Worm (Caenorhabditis elegans): Measurements from ENCODE around the gene nhr-94.

nhr-94 gene

ce11 chrV:7726927-7727326 lies 40.8 kb upstream of the nhr-94 start:
- TF ChIP-seq somi-1 (GFP tag; optimal IDR thresholded peaks at IDR 0.05) = no peak
- no peak for TF ChIP-seq repo-1 (tag; optimal IDR thresholded peaks at IDR 0.05)
- no peak for TF ChIP-seq lin-40 (tag; optimal IDR thresholded peaks at IDR 0.05)
- TF ChIP-seq ztf-18 (tag; optimal IDR thresholded peaks at IDR 0.05) = no peak
- TF ChIP-seq hsf-1 (GFP tag; IDR thresholded peaks at IDR 0.05) = no peak
- no peak for TF ChIP-seq ceh-27 (GFP tag; optimal IDR thresholded peaks at IDR 0.05)
- no peak for TF ChIP-seq gei-17 (GFP tag; optimal IDR thresholded peaks at IDR 0.05)
- no peak for TF ChIP-seq dpl-1 (GFP tag; optimal IDR thresholded peaks at IDR 0.05)
- TF ChIP-seq ceh-91 (GFP tag; IDR thresholded peaks at IDR 0.05) = no peak
- TF ChIP-seq lin-35 (GFP tag; optimal IDR thresholded peaks at IDR 0.05) = no peak
- no peak for TF ChIP-seq pbrm-1 (GFP tag; IDR thresholded peaks at IDR 0.05)
- no peak for TF ChIP-seq zfh-2 (GFP tag; conservative IDR thresholded peaks at IDR 0.05)
- no peak for TF ChIP-seq egrh-3 (GFP tag; IDR thresholded peaks at IDR 0.05)
- no peak for TF ChIP-seq F33H1.4 (GFP tag; IDR thresholded peaks at IDR 0.05)
- TF ChIP-seq F39B2.1 (GFP tag; IDR thresholded peaks at IDR 0.05) = no peak
- TF ChIP-seq egl-18 (GFP tag; IDR thresholded peaks at IDR 0.05) = no peak
- no peak for TF ChIP-seq madf-10 (tag; optimal IDR thresholded peaks at IDR 0.05)
- TF ChIP-seq snpc-4 (GFP tag; optimal IDR thresholded peaks at IDR 0.05) = no peak
- TF ChIP-seq snpc-4 (tag; optimal IDR thresholded peaks at IDR 0.05) = no peak
- no peak for TF ChIP-seq lir-1 (GFP tag; conservative IDR thresholded peaks at IDR 0.05)
- TF ChIP-seq F22D6.2 (tag; optimal IDR thresholded peaks at IDR 0.05) = no peak

- no peak for TF ChIP-seq tlf-1 (GFP tag; optimal IDR thresholded peaks at IDR 0.05)
- no peak for TF ChIP-seq D2030.7 (GFP tag; IDR thresholded peaks at IDR 0.05)
- no peak for TF ChIP-seq akir-1 (GFP tag; optimal IDR thresholded peaks at IDR 0.05)
- TF ChIP-seq tbp1 (GFP tag; optimal IDR thresholded peaks at IDR 0.05) = no peak
- no peak for TF ChIP-seq xnd-1 (tag; optimal IDR thresholded peaks at IDR 0.05)
- no peak for TF ChIP-seq egl-18 (GFP tag; IDR thresholded peaks at IDR 0.05)
- TF ChIP-seq T07F8.4 (tag; optimal IDR thresholded peaks at IDR 0.05) = no peak
- TF ChIP-seq C17E4.6 (GFP tag; IDR thresholded peaks at IDR 0.05) = no peak
- no peak for TF ChIP-seq F55B11.4 (tag; optimal IDR thresholded peaks at IDR 0.05; ENCODE audit: borderline replicate concordance, insufficient read depth)
- TF ChIP-seq ztf-18 (tag; optimal IDR thresholded peaks at IDR 0.05) = no peak
- no peak for TF ChIP-seq hlh-12 (tag; optimal IDR thresholded peaks at IDR 0.05)
- no peak for TF ChIP-seq ceh-58 (GFP tag; IDR thresholded peaks at IDR 0.05)
- TF ChIP-seq ccch-3 (GFP tag; optimal IDR thresholded peaks at IDR 0.05) = no peak
- no peak for TF ChIP-seq rec-8 (tag; optimal IDR thresholded peaks at IDR 0.05)
- TF ChIP-seq bed-1 (GFP tag; IDR thresholded peaks at IDR 0.05) = no peak
Measured at ce11 chrV:7726202-7726601, 40.1 kb upstream of the nhr-94 start.

ce11 chrV:7723967-7724544 lies 37.9 kb upstream of the nhr-94 start, which contains the start of the genes ZK105.6 and ZK105.8:
Gene ZK105.6 (minus strand): TSS chrV:7724067.
Gene ZK105.8 (plus strand): TSS chrV:7724494.
- TF ChIP-seq rec-8 (tag; optimal IDR thresholded peaks at IDR 0.05) = no peak
- TF ChIP-seq sdz-38 (tag; optimal IDR thresholded peaks at IDR 0.05) = no peak
- TF ChIP-seq cebp-2 (GFP tag; IDR thresholded peaks at IDR 0.05) = no peak
- TF ChIP-seq hlh-12 (tag; optimal IDR thresholded peaks at IDR 0.05) = no peak
- no peak for TF ChIP-seq madf-10 (tag; optimal IDR thresholded peaks at IDR 0.05)
- no peak for TF ChIP-seq rcor-1 (GFP tag; IDR thresholded peaks at IDR 0.05)
- TF ChIP-seq attf-5 (GFP tag; optimal IDR thresholded peaks at IDR 0.05) = no peak
- TF ChIP-seq F37B4.10 (GFP tag; IDR thresholded peaks at IDR 0.05) = no peak
- no peak for TF ChIP-seq ets-4 (GFP tag; optimal IDR thresholded peaks at IDR 0.05)
- no peak for TF ChIP-seq egl-44 (GFP tag; IDR thresholded peaks at IDR 0.05)
- no peak for TF ChIP-seq F33H1.4 (GFP tag; IDR thresholded peaks at IDR 0.05)
- TF ChIP-seq lir-1 (GFP tag; conservative IDR thresholded peaks at IDR 0.05) = no peak
- TF ChIP-seq atf-7 (tag; optimal IDR thresholded peaks at IDR 0.05) = no peak
- TF ChIP-seq repo-1 (tag; optimal IDR thresholded peaks at IDR 0.05) = no peak

All from whole organism, young adult.